Worm (Caenorhabditis elegans) whole organism, mixed stage, embryonic: ENCODE measurements around the gene tctn-1.

Experiments used
- blmp-1 ChIP-seq: fragments of 150-350 bp; optimal IDR thresholded peaks from 2 replicates; lab custom pipeline; 2014; ENCODE audit warnings: missing biosample characterization, missing genetic modification characterization
- elt-1 ChIP-seq: sonication (generic microtip); optimal IDR thresholded peaks from 2 replicates; lab custom pipeline; 2017; ENCODE audit warnings: missing genetic modification characterization, mild to moderate bottlenecking, missing compliant biosample characterization, antibody characterized with exemption, moderate library complexity, borderline replicate concordance; ENCODE audit not compliant: insufficient read depth
- elt-3 ChIP-seq: fragments of 150-350 bp; optimal IDR thresholded peaks from 2 replicates; lab custom pipeline; 2014; ENCODE audit warnings: missing biosample characterization, missing genetic modification characterization
- nhr-12 ChIP-seq: fragments of 150-350 bp; optimal IDR thresholded peaks from 2 replicates; lab custom pipeline; 2014; ENCODE audit warnings: missing biosample characterization, missing genetic modification characterization
- nhr-28 ChIP-seq: fragments of 150-350 bp; optimal IDR thresholded peaks from 2 replicates; lab custom pipeline; 2014; ENCODE audit warnings: missing biosample characterization, missing genetic modification characterization
- nhr-76 ChIP-seq: sonication (generic microtip); optimal IDR thresholded peaks from 2 replicates; lab custom pipeline; 2017; ENCODE audit warnings: missing biosample characterization, missing genetic modification characterization
- unc-39 ChIP-seq: fragments of 150-350 bp; optimal IDR thresholded peaks from 2 replicates; lab custom pipeline; 2014; ENCODE audit warnings: missing biosample characterization, missing genetic modification characterization
- unc-62 ChIP-seq: fragments of 150-350 bp; optimal IDR thresholded peaks from 2 replicates; lab custom pipeline; 2014; ENCODE audit warnings: missing biosample characterization, missing genetic modification reagents, missing genetic modification characterization

DNA sequence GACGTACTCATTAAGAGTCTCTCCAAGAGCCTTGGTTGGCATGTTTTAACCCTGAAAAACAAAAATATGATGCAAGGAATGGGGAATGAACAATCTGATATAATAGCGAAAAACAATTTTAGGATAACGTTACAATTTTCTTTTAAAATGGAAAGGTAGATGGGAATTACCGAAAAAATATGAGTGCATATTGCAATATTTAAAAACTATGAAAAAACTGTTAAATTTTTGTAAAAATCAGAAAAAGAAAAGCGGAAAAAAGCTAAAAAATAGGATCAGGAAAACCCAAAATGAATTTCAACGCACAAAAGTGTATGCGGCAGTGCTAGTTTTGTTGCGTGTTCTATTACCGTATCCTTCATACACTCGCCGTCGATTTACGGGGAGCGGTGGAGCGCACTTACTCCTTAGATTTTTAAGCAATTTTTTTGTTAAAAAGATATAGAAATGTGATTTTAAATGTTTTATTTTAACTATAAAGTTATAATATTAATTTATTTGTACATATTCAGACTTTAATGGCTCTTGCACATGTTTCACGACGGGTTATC, 2.2 kb upstream of the tctn-1 start, which contains the start of the genes rpl-20 and Y17G9B.5:
- TF ChIP-seq nhr-76 = peak; percentile 13
- peak; percentile 33 for TF ChIP-seq blmp-1 (tag; lab: Kevin White, UChicago)
- TF ChIP-seq nhr-12 = no peak
- peak; percentile 67 for TF ChIP-seq elt-1 (tag; lab: Kevin White, UChicago)
- TF ChIP-seq unc-62 (GFP tag; lab: Kevin White, UChicago) = peak; percentile 87
- peak; percentile 86 for TF ChIP-seq nhr-28 (tag; lab: Kevin White, UChicago)
- no peak for TF ChIP-seq unc-39 (tag; lab: Kevin White, UChicago)
- TF ChIP-seq elt-3 (tag; lab: Kevin White, UChicago) = peak; percentile 88
